Fruit fly (Drosophila melanogaster): ENCODE results near the gene csw.

The csw gene

DNA sequence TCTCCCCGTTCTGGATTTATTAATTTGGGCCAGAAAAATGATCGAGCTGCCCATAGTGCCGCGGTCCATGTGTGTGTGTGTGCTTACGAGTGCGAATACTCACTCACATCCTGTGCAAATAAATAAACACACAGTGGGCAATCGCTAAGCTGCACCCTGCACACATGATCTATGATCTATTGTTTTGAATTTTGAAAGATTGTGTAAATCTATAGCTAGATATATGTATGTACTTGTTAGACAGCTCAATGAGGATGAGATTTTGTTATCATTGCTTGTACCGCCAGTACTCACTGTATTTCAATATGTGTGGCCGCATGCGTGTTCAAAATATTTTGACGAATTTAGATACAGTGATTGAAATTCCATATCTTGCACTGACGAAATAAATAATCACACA lies 10.9 kb upstream of the csw start (continued):
- TF ChIP-seq ssp (GFP tag; IDR thresholded peaks at IDR 0.05) (no peak; the same call in 1 of the 2 replicates), CG30020 (tag; optimal IDR thresholded peaks at IDR 0.05) (no peak), ewg (GFP tag; optimal IDR thresholded peaks at IDR 0.05) (no peak), CG11560 (tag; IDR thresholded peaks at IDR 0.05) (peak; percentile 52; the same call in 2 of the 3 replicates), CG4424 (GFP tag; optimal IDR thresholded peaks at IDR 0.05) (no peak), Dbx (GFP tag; IDR thresholded peaks at IDR 0.05) (peak; percentile 76), aop (GFP tag; IDR thresholded peaks at IDR 0.05) (no peak), dmrt99B (tag; optimal IDR thresholded peaks at IDR 0.05) (peak; percentile 23), Mrtf (GFP tag; IDR thresholded peaks at IDR 0.05) (peak; percentile 54; the same call in 1 of the 3 replicates), CG33213 (GFP tag; optimal IDR thresholded peaks at IDR 0.05) (peak; percentile 7), CG6791 (GFP tag; IDR thresholded peaks at IDR 0.05; ENCODE audit: partially characterized antibody) (no peak), nmo (GFP tag; optimal IDR thresholded peaks at IDR 0.05) (peak; percentile 30), CG4730 (GFP tag; IDR thresholded peaks at IDR 0.05) (no peak), dysf (GFP tag; IDR thresholded peaks at IDR 0.05) (peak; percentile 75), eve (GFP tag; optimal IDR thresholded peaks at IDR 0.05) (no peak), run (tag; optimal IDR thresholded peaks at IDR 0.05) (no peak), Dip2 (GFP tag; IDR thresholded peaks at IDR 0.05) (no peak), gem (tag; optimal IDR thresholded peaks at IDR 0.05) (peak; percentile 64), p53 (GFP tag; optimal IDR thresholded peaks at IDR 0.05) (no peak), Gsc (GFP tag; IDR thresholded peaks at IDR 0.05) (no peak), disco-r (GFP tag; optimal IDR thresholded peaks at IDR 0.05) (no peak), Elba2 (GFP tag; optimal IDR thresholded peaks at IDR 0.05) (no peak), CG3065 (GFP tag; optimal IDR thresholded peaks at IDR 0.05) (no peak), ro (GFP tag; IDR thresholded peaks at IDR 0.05) (no peak), CG6683 (GFP tag; optimal IDR thresholded peaks at IDR 0.05) (no peak), Optix (GFP tag; IDR thresholded peaks at IDR 0.05) (0 out of 3 replicates have a peak, but pooled peaks have one; percentile 28), CG13424 (tag; optimal IDR thresholded peaks at IDR 0.05) (peak; percentile 41), vvl (GFP tag; IDR thresholded peaks at IDR 0.05) (peak; percentile 55), Hr3 (GFP tag; optimal IDR thresholded peaks at IDR 0.05) (no peak), CG12104 (GFP tag; optimal IDR thresholded peaks at IDR 0.05) (no peak), sisA (GFP tag; IDR thresholded peaks at IDR 0.05) (peak; percentile 38), exex (tag; optimal IDR thresholded peaks at IDR 0.05) (peak; percentile 5), gcm (GFP tag; optimal IDR thresholded peaks at IDR 0.05) (no peak), CG2129 (GFP tag; IDR thresholded peaks at IDR 0.05; ENCODE audit: partially characterized antibody) (no peak), CG17186 (GFP tag; optimal IDR thresholded peaks at IDR 0.05) (no peak), Fer3 (tag; optimal IDR thresholded peaks at IDR 0.05) (peak; percentile 77), CG11723 (GFP tag; optimal IDR thresholded peaks at IDR 0.05) (peak; percentile 4), sna (GFP tag; IDR thresholded peaks at IDR 0.05; ENCODE audit: partially characterized antibody) (no peak), CG9817 (tag; optimal IDR thresholded peaks at IDR 0.05) (peak; percentile 82), tin (GFP tag; optimal IDR thresholded peaks at IDR 0.05) (peak; percentile 2), az2 (GFP tag; optimal IDR thresholded peaks at IDR 0.05) (peak; percentile 24), CG7987 (GFP tag; optimal IDR thresholded peaks at IDR 0.05) (no peak), eyg (GFP tag; optimal IDR thresholded peaks at IDR 0.05) (no peak), CG8924 (tag; optimal IDR thresholded peaks at IDR 0.05) (no peak), chm (GFP tag; IDR thresholded peaks at IDR 0.05) (peak; percentile 10; the same call in 1 of the 2 replicates), lmd (GFP tag; IDR thresholded peaks at IDR 0.05) (peak; percentile 78), Jarid2 (GFP tag; optimal IDR thresholded peaks at IDR 0.05) (no peak), zfh1 (GFP tag; IDR thresholded peaks at IDR 0.05) (peak; percentile 33; the same call in 1 of the 3 replicates), MBD-R2 (GFP tag; IDR thresholded peaks at IDR 0.05) (peak; percentile 46; the same call in 1 of the 2 replicates), CG12942 (GFP tag; optimal IDR thresholded peaks at IDR 0.05) (no peak), Awh (GFP tag; IDR thresholded peaks at IDR 0.05) (no peak), CG7357 (GFP tag; IDR thresholded peaks at IDR 0.05) (peak; percentile 56; the same call in 2 of the 3 replicates)

Measured in whole organism, embryonic.